Worm (Caenorhabditis elegans): Measurements from ENCODE around the gene C18B2.5.
A peak's percentile ranks its signal among the peaks of the same experiment; 100 is the strongest.

Gene C18B2.5

ce11 chrX:3631550-3631949 is 20.7 kb upstream of the C18B2.5 start:
- TF ChIP-seq klf-2 (GFP tag; conservative IDR thresholded peaks at IDR 0.05) (0 out of 2 replicates have a peak, but pooled peaks have one; percentile 37), med-1 (GFP tag; optimal IDR thresholded peaks at IDR 0.05; ENCODE audit: insufficient read depth) (no peak), ztf-23 (GFP tag; IDR thresholded peaks at IDR 0.05) (peak; percentile 23; the same call in 1 of the 2 replicates), ztf-29 (GFP tag; IDR thresholded peaks at IDR 0.05) (peak; percentile 49; the same call in 1 of the 2 replicates), tab-1 (GFP tag; IDR thresholded peaks at IDR 0.05) (peak; percentile 77), ref-1 (GFP tag; conservative IDR thresholded peaks at IDR 0.05) (peak; percentile 43; the same call in 1 of the 2 replicates)

ce11 chrX:3630090-3630489 is 19.2 kb upstream of the C18B2.5 start:
- TF ChIP-seq med-1 (GFP tag; optimal IDR thresholded peaks at IDR 0.05; ENCODE audit: insufficient read depth): no peak
- TF ChIP-seq klf-2 (GFP tag; conservative IDR thresholded peaks at IDR 0.05): no peak
- no peak for TF ChIP-seq tab-1 (GFP tag; IDR thresholded peaks at IDR 0.05)
- TF ChIP-seq ztf-23 (GFP tag; IDR thresholded peaks at IDR 0.05): no peak
- TF ChIP-seq ref-1 (GFP tag; conservative IDR thresholded peaks at IDR 0.05): no peak
- no peak for TF ChIP-seq T22C8.4 (GFP tag; IDR thresholded peaks at IDR 0.05)
- no peak for TF ChIP-seq cog-1 (tag; optimal IDR thresholded peaks at IDR 0.05)
- TF ChIP-seq ztf-29 (GFP tag; IDR thresholded peaks at IDR 0.05): no peak

- no peak for TF ChIP-seq flt-1 (GFP tag; IDR thresholded peaks at IDR 0.05)
- no peak for TF ChIP-seq ref-1 (GFP tag; conservative IDR thresholded peaks at IDR 0.05)
- no peak for TF ChIP-seq ztf-29 (GFP tag; IDR thresholded peaks at IDR 0.05)
- no peak for TF ChIP-seq T22C8.4 (GFP tag; IDR thresholded peaks at IDR 0.05)
- TF ChIP-seq ztf-23 (GFP tag; IDR thresholded peaks at IDR 0.05): no peak
- no peak for TF ChIP-seq tab-1 (GFP tag; IDR thresholded peaks at IDR 0.05)
- TF ChIP-seq klf-2 (GFP tag; conservative IDR thresholded peaks at IDR 0.05): no peak
- no peak for TF ChIP-seq med-1 (GFP tag; optimal IDR thresholded peaks at IDR 0.05; ENCODE audit: insufficient read depth)
- TF ChIP-seq cog-1 (tag; optimal IDR thresholded peaks at IDR 0.05): no peak
Measured at ce11 chrX:3628016-3628415, 17.1 kb upstream of the C18B2.5 start, which contains the start of gene vep-2. Gene vep-2, plus strand, starts transcription at chrX:3628316.

- no peak for TF ChIP-seq klf-2 (GFP tag; conservative IDR thresholded peaks at IDR 0.05)
- TF ChIP-seq T22C8.4 (GFP tag; IDR thresholded peaks at IDR 0.05): no peak
- no peak for TF ChIP-seq ztf-29 (GFP tag; IDR thresholded peaks at IDR 0.05)
- no peak for TF ChIP-seq ztf-23 (GFP tag; IDR thresholded peaks at IDR 0.05)
- TF ChIP-seq flt-1 (GFP tag; IDR thresholded peaks at IDR 0.05): no peak
- TF ChIP-seq ref-1 (GFP tag; conservative IDR thresholded peaks at IDR 0.05): no peak
- no peak for TF ChIP-seq cog-1 (tag; optimal IDR thresholded peaks at IDR 0.05)
- TF ChIP-seq tab-1 (GFP tag; IDR thresholded peaks at IDR 0.05): no peak
- TF ChIP-seq med-1 (GFP tag; optimal IDR thresholded peaks at IDR 0.05; ENCODE audit: insufficient read depth): no peak
Measured at ce11 chrX:3625599-3625998, 14.7 kb upstream of the C18B2.5 start.

DNA sequence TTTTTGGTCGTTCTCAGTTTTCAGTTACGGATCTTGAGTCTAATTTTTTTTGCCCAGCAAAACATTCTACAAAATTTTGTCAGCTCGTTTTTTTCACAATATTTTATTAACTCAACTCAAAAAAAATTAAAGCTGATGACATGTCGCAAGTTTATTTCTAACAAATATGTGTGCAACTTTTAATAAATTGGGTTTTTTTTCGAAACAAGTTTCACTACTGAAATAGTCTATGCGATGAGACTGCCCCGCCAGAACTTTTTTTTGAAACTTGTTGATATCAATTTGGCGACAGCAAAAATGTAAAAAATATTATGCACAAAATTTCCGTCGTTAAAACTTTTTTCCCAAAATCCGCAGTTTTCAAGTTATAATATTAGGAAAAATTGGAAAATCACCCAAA is 12.3 kb upstream of the C18B2.5 start, which contains the start of gene C18B2.2:
Gene C18B2.2 (plus strand): TSS at position 301 of the 400 bp plus-strand sequence.
- no peak for TF ChIP-seq ztf-23 (GFP tag; IDR thresholded peaks at IDR 0.05)
- TF ChIP-seq cog-1 (tag; optimal IDR thresholded peaks at IDR 0.05): no peak
- TF ChIP-seq med-1 (GFP tag; optimal IDR thresholded peaks at IDR 0.05; ENCODE audit: insufficient read depth): no peak
- no peak for TF ChIP-seq ref-1 (GFP tag; conservative IDR thresholded peaks at IDR 0.05)
- no peak for TF ChIP-seq T22C8.4 (GFP tag; IDR thresholded peaks at IDR 0.05)
- no peak for TF ChIP-seq klf-2 (GFP tag; conservative IDR thresholded peaks at IDR 0.05)
- no peak for TF ChIP-seq flt-1 (GFP tag; IDR thresholded peaks at IDR 0.05)
- TF ChIP-seq tab-1 (GFP tag; IDR thresholded peaks at IDR 0.05): no peak
- no peak for TF ChIP-seq ztf-29 (GFP tag; IDR thresholded peaks at IDR 0.05)

- TF ChIP-seq cog-1 (tag; optimal IDR thresholded peaks at IDR 0.05): no peak
- no peak for TF ChIP-seq med-1 (GFP tag; optimal IDR thresholded peaks at IDR 0.05; ENCODE audit: insufficient read depth)
- no peak for TF ChIP-seq ztf-23 (GFP tag; IDR thresholded peaks at IDR 0.05)
- TF ChIP-seq flt-1 (GFP tag; IDR thresholded peaks at IDR 0.05): no peak
Measured at ce11 chrX:3618842-3619241, 8.0 kb upstream of the C18B2.5 start.

- no peak for TF ChIP-seq T22C8.4 (GFP tag; IDR thresholded peaks at IDR 0.05)
- no peak for TF ChIP-seq tab-1 (GFP tag; IDR thresholded peaks at IDR 0.05)
- TF ChIP-seq ztf-29 (GFP tag; IDR thresholded peaks at IDR 0.05): no peak
- no peak for TF ChIP-seq ref-1 (GFP tag; conservative IDR thresholded peaks at IDR 0.05)
Measured at ce11 chrX:3617218-3617617, 6.3 kb upstream of the C18B2.5 start, which contains the start of gene del-9. Gene del-9, minus strand, starts transcription at chrX:3617318.

DNA sequence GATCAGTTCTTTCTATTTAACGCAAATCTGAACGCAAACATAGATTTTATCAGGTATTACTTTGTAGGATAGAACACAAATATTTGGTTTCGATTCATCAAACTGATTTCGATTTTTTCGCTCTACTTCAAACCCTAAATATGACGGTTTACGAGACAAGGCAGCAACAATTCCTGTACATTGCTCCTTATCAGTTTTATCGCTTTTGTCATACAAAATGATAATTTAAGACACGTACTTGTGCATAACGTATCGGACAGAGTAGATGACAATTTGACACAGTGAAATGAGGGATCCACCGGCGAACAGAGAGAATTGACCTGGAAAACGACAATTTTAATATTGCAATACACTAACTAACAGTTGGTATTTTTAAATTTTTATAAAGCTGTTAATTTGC is 2.8 kb upstream of the C18B2.5 start:
- TF ChIP-seq med-1 (GFP tag; optimal IDR thresholded peaks at IDR 0.05; ENCODE audit: insufficient read depth) (no peak), ztf-29 (GFP tag; IDR thresholded peaks at IDR 0.05) (no peak), tab-1 (GFP tag; IDR thresholded peaks at IDR 0.05) (no peak), cog-1 (tag; optimal IDR thresholded peaks at IDR 0.05) (no peak), ref-1 (GFP tag; conservative IDR thresholded peaks at IDR 0.05) (no peak), flt-1 (GFP tag; IDR thresholded peaks at IDR 0.05) (no peak), klf-2 (GFP tag; conservative IDR thresholded peaks at IDR 0.05) (no peak)

DNA sequence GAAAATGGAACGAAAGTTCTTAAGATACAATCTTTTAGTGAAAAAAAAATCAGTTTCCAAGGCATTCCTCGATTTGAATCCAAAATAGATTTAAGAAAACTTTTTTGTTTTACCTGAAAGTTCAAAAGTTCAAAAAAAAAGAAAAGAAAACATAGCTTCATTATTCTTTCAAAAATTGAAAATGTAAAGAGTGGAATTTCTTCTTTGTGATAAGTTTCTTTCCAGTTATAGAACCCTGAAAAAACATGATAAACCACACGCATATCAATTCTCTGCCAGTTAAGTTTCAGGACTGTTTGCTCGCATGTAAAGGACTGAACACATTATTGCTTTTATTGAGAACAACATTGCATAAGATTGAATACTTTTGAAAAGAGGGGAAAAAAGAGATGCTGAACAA is 848 bp upstream of the C18B2.5 start:
- TF ChIP-seq ztf-29 (GFP tag; IDR thresholded peaks at IDR 0.05) (no peak), klf-2 (GFP tag; conservative IDR thresholded peaks at IDR 0.05) (no peak), flt-1 (GFP tag; IDR thresholded peaks at IDR 0.05) (no peak), tab-1 (GFP tag; IDR thresholded peaks at IDR 0.05) (no peak)

DNA sequence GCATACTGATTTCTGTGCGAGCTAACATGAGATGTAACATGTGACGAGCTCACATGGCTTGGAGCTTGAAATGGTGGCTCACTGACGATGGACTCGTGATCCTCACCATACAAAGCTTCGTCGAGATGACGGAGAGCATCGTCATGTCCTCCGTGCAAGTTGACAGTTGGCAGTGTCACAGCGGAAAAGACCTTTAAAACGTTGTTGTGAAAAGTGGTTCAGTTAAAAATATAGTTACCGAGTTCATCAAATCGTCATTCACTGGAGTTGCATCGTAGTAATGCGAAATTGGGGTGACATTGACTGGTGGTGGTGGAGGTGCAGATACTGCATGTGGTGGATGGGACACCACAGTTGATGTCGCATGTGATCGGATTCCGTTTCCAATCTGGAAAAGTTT is 450 bp downstream of the C18B2.5 start:
- TF ChIP-seq ztf-23 (GFP tag; IDR thresholded peaks at IDR 0.05) (no peak), cog-1 (tag; optimal IDR thresholded peaks at IDR 0.05) (no peak), flt-1 (GFP tag; IDR thresholded peaks at IDR 0.05) (no peak), ztf-29 (GFP tag; IDR thresholded peaks at IDR 0.05) (no peak)

DNA sequence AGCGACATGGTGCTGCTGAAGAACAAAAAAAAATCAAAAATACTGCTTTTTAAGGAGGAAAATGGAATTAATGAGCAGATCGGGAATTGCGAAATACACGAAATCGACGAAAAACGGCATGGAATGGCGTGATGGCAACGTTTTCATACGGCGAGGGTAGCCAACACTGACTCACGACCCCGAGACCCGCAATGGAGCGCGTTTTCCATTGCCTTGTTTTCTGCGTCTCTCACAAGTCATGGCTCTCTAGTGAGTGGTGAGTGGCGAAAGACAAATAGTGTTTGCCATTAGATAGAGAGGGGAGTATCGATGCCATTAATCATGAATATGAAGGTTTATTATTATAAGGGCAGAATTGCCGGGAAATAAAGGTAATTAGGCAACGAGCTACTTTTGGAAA is 5.2 kb downstream of the C18B2.5 start, which contains the start of gene C18B2.4:
Gene C18B2.4 (minus strand): TSS at position 15 of the 400 bp plus-strand sequence.
- TF ChIP-seq ref-1 (GFP tag; conservative IDR thresholded peaks at IDR 0.05) (no peak), tab-1 (GFP tag; IDR thresholded peaks at IDR 0.05) (0 out of 2 replicates have a peak, but pooled peaks have one; percentile 32), cog-1 (tag; optimal IDR thresholded peaks at IDR 0.05) (peak; percentile 76)
